Worm (Caenorhabditis elegans): ENCODE measurements around the gene T01B6.1.

Gene T01B6.1

ce11 chrX:2372134-2372533 is 36.6 kb downstream of the T01B6.1 start:
- TF ChIP-seq spr-3 (GFP tag; optimal IDR thresholded peaks at IDR 0.05) (no peak), unc-62 (GFP tag; optimal IDR thresholded peaks at IDR 0.05 in 1 of 2) (no peak), unc-62 (tag; optimal IDR thresholded peaks at IDR 0.05) (no peak), daf-16 (GFP tag; optimal IDR thresholded peaks at IDR 0.05) (no peak), daf-16 (tag; optimal IDR thresholded peaks at IDR 0.05) (peak; percentile 82), mes-2 (tag; optimal IDR thresholded peaks at IDR 0.05; ENCODE audit: poor library complexity, severe bottlenecking) (peak; percentile 61), mep-1 (tag; optimal IDR thresholded peaks at IDR 0.05) (peak; percentile 35), hlh-30 (tag; optimal IDR thresholded peaks at IDR 0.05; ENCODE audit: insufficient read depth) (peak; percentile 41), daf-19 (GFP tag; conservative IDR thresholded peaks at IDR 0.05) (no peak), nhr-28 (tag; optimal IDR thresholded peaks at IDR 0.05) (peak; percentile 65), lin-29 (GFP tag; IDR thresholded peaks at IDR 0.05) (no peak), nhr-111 (GFP tag; optimal IDR thresholded peaks at IDR 0.05) (no peak), aha-1 (tag) (peak; percentile 79), egl-27 (tag; optimal IDR thresholded peaks at IDR 0.05) (no peak), lin-13 (GFP tag; optimal IDR thresholded peaks at IDR 0.05) (peak; percentile 9), nhr-6 (tag; optimal IDR thresholded peaks at IDR 0.05) (peak; percentile 46), ceh-44 (GFP tag; IDR thresholded peaks at IDR 0.05) (no peak), nhr-48 (tag; optimal IDR thresholded peaks at IDR 0.05) (no peak), arid-1 (GFP tag; conservative IDR thresholded peaks at IDR 0.05) (no peak), nhr-77 (tag; optimal IDR thresholded peaks at IDR 0.05) (peak; percentile 21), zip-11 (GFP tag; IDR thresholded peaks at IDR 0.05) (no peak), F37D6.2 (tag; optimal IDR thresholded peaks at IDR 0.05) (no peak), ztf-11 (tag; optimal IDR thresholded peaks at IDR 0.05) (no peak), daf-12 (tag; optimal IDR thresholded peaks at IDR 0.05) (no peak), hlh-11 (tag; optimal IDR thresholded peaks at IDR 0.05) (peak; percentile 69), tra-1 (GFP tag; IDR thresholded peaks at IDR 0.05) (no peak), ctbp-1 (GFP tag; IDR thresholded peaks at IDR 0.05) (no peak), rbr-2 (tag; optimal IDR thresholded peaks at IDR 0.05) (no peak), dmd-6 (GFP tag; IDR thresholded peaks at IDR 0.05) (peak; percentile 59), lin-1 (GFP tag; IDR thresholded peaks at IDR 0.05) (no peak), pqm-1 (tag; optimal IDR thresholded peaks at IDR 0.05) (peak; percentile 78), lin-15B (tag; optimal IDR thresholded peaks at IDR 0.05) (no peak), mxl-3 (GFP tag; optimal IDR thresholded peaks at IDR 0.05) (peak; percentile 52), nhr-41 (GFP tag; IDR thresholded peaks at IDR 0.05) (no peak), dve-1 (tag; optimal IDR thresholded peaks at IDR 0.05; ENCODE audit: insufficient read depth) (peak; percentile 63)

- peak; percentile 60 for TF ChIP-seq aha-1 (tag)
- no peak for TF ChIP-seq nhr-25 (tag; optimal IDR thresholded peaks at IDR 0.05; ENCODE audit: borderline replicate concordance, insufficient read depth)
Observed at ce11 chrX:2375300-2376035, 40.0 kb downstream of the T01B6.1 start, which contains the start of gene F47G3.3. TSS of gene F47G3.3 (plus strand) at chrX:2375985.

ce11 chrX:2380818-2381217 is 45.3 kb downstream of the T01B6.1 start:
- TF ChIP-seq nhr-111 (GFP tag; optimal IDR thresholded peaks at IDR 0.05) (no peak), daf-16 (GFP tag; optimal IDR thresholded peaks at IDR 0.05) (peak in 1 of 2 experiments; percentile 4), daf-16 (tag; optimal IDR thresholded peaks at IDR 0.05) (no peak), hlh-30 (tag; optimal IDR thresholded peaks at IDR 0.05; ENCODE audit: insufficient read depth) (peak; percentile 36), nhr-48 (tag; optimal IDR thresholded peaks at IDR 0.05) (no peak), nhr-28 (tag; optimal IDR thresholded peaks at IDR 0.05) (peak; percentile 44)

All from whole organism, L4 larva.